Worm (Caenorhabditis elegans) whole organism, L1 larva: ENCODE measurements around the gene slc-25A10.

Experiments used
- C16A3.4 ChIP-seq: fragments of 150-350 bp; optimal IDR thresholded peaks from 2 replicates; lab custom pipeline; 2014; ENCODE audit warnings: missing biosample characterization, missing genetic modification characterization
- C34B4.2 ChIP-seq: sonication (generic microtip); optimal IDR thresholded peaks from 2 replicates; lab custom pipeline; 2017; ENCODE audit warnings: mild to moderate bottlenecking, missing genetic modification characterization, missing compliant biosample characterization
- Y116A8C.19 ChIP-seq: sonication (generic microtip); optimal IDR thresholded peaks from 2 replicates; lab custom pipeline; 2016; ENCODE audit warnings: missing compliant biosample characterization, missing genetic modification characterization, borderline replicate concordance
- aha-1 ChIP-seq: fragments of 150-350 bp; optimal IDR thresholded peaks from 2 replicates; lab custom pipeline; 2014; ENCODE audit warnings: missing biosample characterization, missing genetic modification characterization
- alr-1 ChIP-seq: fragments of 200-800 bp; sonication (Bioruptor generic); optimal IDR thresholded peaks from 2 replicates; lab custom pipeline; 2018; ENCODE audit warnings: borderline replicate concordance, mild to moderate bottlenecking, missing genetic modification characterization, missing compliant biosample characterization
- ama-1 ChIP-seq: fragments of 150-350 bp; optimal IDR thresholded peaks from 2 replicates; lab custom pipeline; 2014
- blmp-1 ChIP-seq: fragments of 150-350 bp; optimal IDR thresholded peaks from 2 replicates; lab custom pipeline; 2014; ENCODE audit warnings: missing biosample characterization, missing genetic modification characterization
- ceh-8 ChIP-seq: fragments of 200-800 bp; sonication (Bioruptor generic); optimal IDR thresholded peaks from 2 replicates; lab custom pipeline; 2018; ENCODE audit warnings: mild to moderate bottlenecking, missing genetic modification characterization, moderate library complexity, missing compliant biosample characterization
- ceh-82 ChIP-seq, 3 experiments: fragments of 150-350 bp in 1 of 3; sonication (generic microtip) in 2 of 3; optimal IDR thresholded peaks; 2 replicates each; lab custom pipeline; 2014 to 2017; ENCODE audit warnings: missing biosample characterization in 3 of 3, missing genetic modification characterization in 3 of 3
- ceh-90 ChIP-seq: sonication (generic microtip); optimal IDR thresholded peaks from 2 replicates; lab custom pipeline; 2016; ENCODE audit warnings: missing genetic modification characterization, missing compliant biosample characterization
- ces-1 ChIP-seq: fragments of 150-350 bp; optimal IDR thresholded peaks from 2 replicates; lab custom pipeline; 2014; ENCODE audit warnings: missing biosample characterization, missing genetic modification reagents, missing genetic modification characterization
- dpl-1 ChIP-seq, 3 experiments: fragments of 150-350 bp in 2 of 3; sonication (generic microtip) in 1 of 3; optimal IDR thresholded peaks; 2 replicates each; lab custom pipeline; 2014 to 2017; ENCODE audit warnings: missing biosample characterization in 3 of 3, missing genetic modification characterization in 3 of 3, missing genetic modification reagents in 3 of 3
- dsc-1 ChIP-seq: sonication (generic microtip); optimal IDR thresholded peaks from 2 replicates; lab custom pipeline; 2016; ENCODE audit warnings: mild to moderate bottlenecking, missing genetic modification characterization, missing compliant biosample characterization
- efl-3 ChIP-seq: fragments of 200-800 bp; sonication (Bioruptor generic); optimal IDR thresholded peaks from 2 replicates; lab custom pipeline; 2018; ENCODE audit warnings: mild to moderate bottlenecking, missing genetic modification characterization, missing compliant biosample characterization
- egl-13 ChIP-seq: sonication (generic microtip); optimal IDR thresholded peaks from 2 replicates; lab custom pipeline; 2016; ENCODE audit warnings: missing genotype, missing genetic modification reagents, missing genetic modification characterization, missing compliant biosample characterization
- egl-27 ChIP-seq, 2 experiments: fragments of 150-350 bp in 1 of 2; sonication (generic microtip); optimal IDR thresholded peaks; 3 replicates each; lab custom pipeline; 2017 to 2018; ENCODE audit warnings: missing biosample characterization in 2 of 2, missing genetic modification characterization in 2 of 2, missing genetic modification reagents in 2 of 2
- ets-5 ChIP-seq: fragments of 200-800 bp; sonication (Bioruptor generic); IDR thresholded peaks from 2 replicates; pipeline ENCODE4 v1.3.6; 2022; ENCODE audit warnings: missing genetic modification characterization, missing compliant biosample characterization
- fkh-10 ChIP-seq: sonication (generic microtip); optimal IDR thresholded peaks from 2 replicates; lab custom pipeline; 2017; ENCODE audit warnings: missing biosample characterization, missing genetic modification reagents, missing genetic modification characterization
- fkh-4 ChIP-seq: sonication (generic microtip); optimal IDR thresholded peaks from 2 replicates; lab custom pipeline; 2016; ENCODE audit warnings: missing compliant biosample characterization, missing genetic modification characterization, borderline replicate concordance
- fkh-8 ChIP-seq: sonication (generic microtip); optimal IDR thresholded peaks from 2 replicates; lab custom pipeline; 2016; ENCODE audit warnings: mild to moderate bottlenecking, missing genetic modification characterization, missing compliant biosample characterization
- fos-1 ChIP-seq: fragments of 150-350 bp; optimal IDR thresholded peaks from 2 replicates; lab custom pipeline; 2014; ENCODE audit warnings: missing biosample characterization, missing genetic modification characterization
- hlh-4 ChIP-seq: sonication (generic microtip); optimal IDR thresholded peaks from 2 replicates; lab custom pipeline; 2016; ENCODE audit warnings: mild to moderate bottlenecking, missing genetic modification characterization, missing compliant biosample characterization
- irx-1 ChIP-seq: sonication (generic microtip); optimal IDR thresholded peaks from 2 replicates; lab custom pipeline; 2016; ENCODE audit warnings: missing genetic modification characterization, missing compliant biosample characterization
- isw-1 ChIP-seq: fragments of 200-800 bp; sonication (Bioruptor generic); IDR thresholded peaks from 2 replicates; pipeline ENCODE4 v1.3.6; 2022; ENCODE audit warnings: missing genetic modification characterization, missing compliant biosample characterization
- lin-13 ChIP-seq: fragments of 150-350 bp; optimal IDR thresholded peaks from 2 replicates; lab custom pipeline; 2014; ENCODE audit warnings: missing biosample characterization, missing genetic modification reagents, missing genetic modification characterization
- lin-14 ChIP-seq: fragments of 200-800 bp; sonication (Bioruptor generic); optimal IDR thresholded peaks from 2 replicates; lab custom pipeline; 2018; ENCODE audit warnings: mild to moderate bottlenecking, missing genetic modification characterization, moderate library complexity, missing compliant biosample characterization
- lin-35 ChIP-seq, 2 experiments: fragments of 150-350 bp; optimal IDR thresholded peaks; 2 replicates each; lab custom pipeline; 2014; ENCODE audit warnings: missing biosample characterization in 2 of 2, missing genetic modification characterization in 2 of 2, missing genetic modification reagents in 2 of 2
- lin-39 ChIP-seq: fragments of 150-350 bp; optimal IDR thresholded peaks from 2 replicates; lab custom pipeline; 2014; ENCODE audit warnings: missing biosample characterization, missing genetic modification reagents, missing genetic modification characterization
- lsy-2 ChIP-seq, 2 experiments: fragments of 150-350 bp; optimal IDR thresholded peaks; 2 replicates each; lab custom pipeline; 2014; ENCODE audit warnings: missing biosample characterization in 2 of 2, missing genetic modification characterization in 2 of 2
- mdl-1 ChIP-seq, 2 experiments: fragments of 150-350 bp; optimal IDR thresholded peaks; 2 replicates each; lab custom pipeline; 2014 to 2017; ENCODE audit warnings: missing biosample characterization in 2 of 2, missing genetic modification characterization in 2 of 2, inconsistent platforms in 1 of 2
- mef-2 ChIP-seq: fragments of 150-350 bp; optimal IDR thresholded peaks from 2 replicates; lab custom pipeline; 2014; ENCODE audit warnings: missing biosample characterization, missing genetic modification characterization
- nhr-19 ChIP-seq: fragments of 200-800 bp; sonication (Bioruptor generic); conservative IDR thresholded peaks from 2 replicates; pipeline ENCODE4 v1.3.6; 2022; ENCODE audit warnings: missing genetic modification characterization, missing compliant biosample characterization
- nhr-20 ChIP-seq: sonication (generic microtip); optimal IDR thresholded peaks from 2 replicates; lab custom pipeline; 2016; ENCODE audit warnings: mild to moderate bottlenecking, missing genetic modification characterization, missing compliant biosample characterization
- nhr-28 ChIP-seq: fragments of 150-350 bp; optimal IDR thresholded peaks from 2 replicates; lab custom pipeline; 2014; ENCODE audit warnings: missing biosample characterization, missing genetic modification characterization
- nhr-76 ChIP-seq: sonication (generic microtip); optimal IDR thresholded peaks from 2 replicates; lab custom pipeline; 2017; ENCODE audit warnings: missing biosample characterization, missing genetic modification characterization
- nhr-77 ChIP-seq: fragments of 150-350 bp; optimal IDR thresholded peaks from 2 replicates; lab custom pipeline; 2014; ENCODE audit warnings: missing biosample characterization, missing genetic modification characterization
- nhr-84 ChIP-seq: sonication (generic microtip); optimal IDR thresholded peaks from 2 replicates; lab custom pipeline; 2017; ENCODE audit warnings: missing biosample characterization, missing genetic modification characterization
- nhr-85 ChIP-seq: sonication (generic microtip); peaks from one replicate; lab custom pipeline; 2016; ENCODE audit warnings: missing genetic modification characterization, inconsistent platforms, missing compliant biosample characterization
- nhr-90 ChIP-seq: sonication (generic microtip); optimal IDR thresholded peaks from 2 replicates; lab custom pipeline; 2016; ENCODE audit warnings: mild to moderate bottlenecking, missing genetic modification characterization, missing compliant biosample characterization; ENCODE audit not compliant: poor library complexity
- pqm-1 ChIP-seq: sonication (generic microtip); optimal IDR thresholded peaks from 3 replicates; lab custom pipeline; 2017; ENCODE audit warnings: missing biosample characterization, missing genetic modification characterization
- rnt-1 ChIP-seq: sonication (generic microtip); optimal IDR thresholded peaks from 2 replicates; lab custom pipeline; 2016; ENCODE audit warnings: mild to moderate bottlenecking, missing genetic modification characterization, moderate library complexity, missing compliant biosample characterization
- skn-1 ChIP-seq: fragments of 150-350 bp; optimal IDR thresholded peaks from 2 replicates; lab custom pipeline; 2014; ENCODE audit warnings: missing biosample characterization, missing genetic modification characterization
- sptf-1 ChIP-seq: fragments of 150-350 bp; optimal IDR thresholded peaks from 2 replicates; lab custom pipeline; 2014; ENCODE audit warnings: missing biosample characterization, missing genetic modification characterization
- swsn-7 ChIP-seq: sonication (generic microtip); optimal IDR thresholded peaks from 2 replicates; lab custom pipeline; 2016; ENCODE audit warnings: missing genetic modification characterization, missing compliant biosample characterization
- tbx-2 ChIP-seq: sonication (generic microtip); optimal IDR thresholded peaks from 2 replicates; lab custom pipeline; 2016; ENCODE audit warnings: missing genetic modification characterization, missing compliant biosample characterization
- tlp-1 ChIP-seq: fragments of 150-350 bp; optimal IDR thresholded peaks from 2 replicates; lab custom pipeline; 2014; ENCODE audit warnings: missing biosample characterization, missing genetic modification characterization
- unc-30 ChIP-seq: sonication (generic microtip); optimal IDR thresholded peaks from 2 replicates; lab custom pipeline; 2017; ENCODE audit warnings: missing biosample characterization, missing genetic modification characterization
- unc-62 ChIP-seq: fragments of 150-350 bp; optimal IDR thresholded peaks from 2 replicates; lab custom pipeline; 2014; ENCODE audit warnings: missing biosample characterization, missing genetic modification reagents, missing genetic modification characterization
- xbp-1 ChIP-seq: sonication (generic microtip); optimal IDR thresholded peaks from 2 replicates; lab custom pipeline; 2016; ENCODE audit warnings: missing genetic modification characterization, missing compliant biosample characterization
- zag-1 ChIP-seq: fragments of 150-350 bp; optimal IDR thresholded peaks from 2 replicates; lab custom pipeline; 2014; ENCODE audit warnings: missing biosample characterization, missing genetic modification characterization
- zip-4 ChIP-seq: fragments of 200-800 bp; sonication (Bioruptor generic); optimal IDR thresholded peaks from 2 replicates; lab custom pipeline; 2018; ENCODE audit warnings: mild to moderate bottlenecking, missing genetic modification characterization, moderate library complexity, missing compliant biosample characterization
- ztf-11 ChIP-seq, 2 experiments: sonication (generic microtip); optimal IDR thresholded peaks; 2 replicates each; lab custom pipeline; 2016 to 2017; ENCODE audit warnings: missing genetic modification characterization in 2 of 2, missing biosample characterization in 1 of 2, missing compliant biosample characterization in 1 of 2
- ztf-4 ChIP-seq: fragments of 150-350 bp; optimal IDR thresholded peaks from 2 replicates; lab custom pipeline; 2014; ENCODE audit warnings: missing biosample characterization, missing genetic modification characterization

Gene slc-25A10

ce11 chrX:6749124-6749822, 23.8 kb upstream of the slc-25A10 start:
- TF ChIP-seq swsn-7 (tag; lab: Kevin White, UChicago) (peak; percentile 8), lin-13 (GFP tag; lab: Kevin White, UChicago) (peak; percentile 60), fkh-10 (GFP tag; lab: Kevin White, UChicago) (no peak), fos-1 (no peak), unc-62 (GFP tag; lab: Kevin White, UChicago) (no peak), lin-35 (GFP tag; optimal IDR thresholded peaks at IDR 0.05; lab: Kevin White, UChicago) (peak in 1 of 2 experiments; percentile 76), xbp-1 (tag; lab: Kevin White, UChicago) (peak; percentile 40), nhr-77 (tag; lab: Kevin White, UChicago) (peak; percentile 30), ama-1 (lab: Kevin White, UChicago) (no peak), nhr-85 (tag; lab: Kevin White, UChicago) (peak; percentile 96), fkh-8 (tag; lab: Kevin White, UChicago) (no peak), egl-13 (tag; lab: Kevin White, UChicago) (no peak), egl-27 (tag; optimal IDR thresholded peaks at IDR 0.05; lab: Kevin White, UChicago) (no peak), isw-1 (GFP tag; lab: Robert Waterston, UW) (no peak), irx-1 (peak; percentile 9), ces-1 (no peak), nhr-19 (GFP tag; lab: Robert Waterston, UW) (peak; percentile 89), lsy-2 (tag; optimal IDR thresholded peaks at IDR 0.05; lab: Kevin White, UChicago) (peak; percentile 31 to 43), nhr-84 (tag; lab: Kevin White, UChicago) (no peak), Y116A8C.19 (tag; lab: Kevin White, UChicago) (no peak), ceh-8 (no peak), nhr-76 (tag; lab: Kevin White, UChicago) (no peak), fkh-4 (tag; lab: Kevin White, UChicago) (no peak), lin-39 (tag; lab: Kevin White, UChicago) (no peak), tlp-1 (no peak), pqm-1 (tag; lab: Kevin White, UChicago) (no peak), ztf-11 (tag; optimal IDR thresholded peaks at IDR 0.05; lab: Kevin White, UChicago) (no peak), hlh-4 (tag; lab: Kevin White, UChicago) (no peak), dpl-1 (GFP tag; optimal IDR thresholded peaks at IDR 0.05; lab: Kevin White, UChicago) (peak; percentile 12 to 29 (median 16)), unc-30 (tag; lab: Kevin White, UChicago) (no peak), C34B4.2 (no peak), blmp-1 (tag; lab: Kevin White, UChicago) (peak; percentile 73), nhr-90 (tag; lab: Kevin White, UChicago) (peak; percentile 75), ceh-90 (no peak), tbx-2 (tag; lab: Kevin White, UChicago) (peak; percentile 74), lin-14 (GFP tag; lab: Kevin White, UChicago) (peak; percentile 88), sptf-1 (tag; lab: Kevin White, UChicago) (no peak), skn-1 (tag; lab: Kevin White, UChicago) (peak; percentile 35), mdl-1 (tag; optimal IDR thresholded peaks at IDR 0.05; lab: Kevin White, UChicago) (peak in 1 of 2 experiments; percentile 57), dsc-1 (tag; lab: Kevin White, UChicago) (no peak), C16A3.4 (peak; percentile 49), zag-1 (tag; lab: Kevin White, UChicago) (no peak), mef-2 (tag; lab: Kevin White, UChicago) (no peak), efl-3 (GFP tag; lab: Kevin White, UChicago) (no peak), ets-5 (GFP tag; lab: Robert Waterston, UW) (no peak), nhr-28 (tag; lab: Kevin White, UChicago) (no peak), alr-1 (tag; lab: Kevin White, UChicago) (no peak), ztf-4 (tag; lab: Kevin White, UChicago) (peak; percentile 85), zip-4 (GFP tag; lab: Kevin White, UChicago) (no peak), rnt-1 (tag; lab: Kevin White, UChicago) (peak; percentile 44), ceh-82 (tag; optimal IDR thresholded peaks at IDR 0.05; lab: Kevin White, UChicago) (no peak), aha-1 (tag; lab: Kevin White, UChicago) (no peak), nhr-20 (tag; lab: Kevin White, UChicago) (peak; percentile 97)
